Worm (Caenorhabditis elegans): ENCODE measurements around the gene ZK112.4.

- TF ChIP-seq lin-11 (tag; optimal IDR thresholded peaks at IDR 0.05) (no peak), fax-1 (tag; optimal IDR thresholded peaks at IDR 0.05) (no peak)
These were observed 8.3 kb downstream of the ZK112.4 start for ce11 chrIII:7721513-7721912.

Measured in whole organism, late embryonic.